Fruit fly (Drosophila melanogaster) whole organism, wandering third instar larva: Measurements from ENCODE around the gene Cdk12.

Experiments
- CG9705 ChIP-seq: fragments of 200-800 bp; sonication (Bioruptor generic); optimal IDR thresholded peaks from 2 replicates; lab custom pipeline; 2018; ENCODE audit warnings: missing biosample characterization, mild to moderate bottlenecking, missing genetic modification characterization
- CrebA ChIP-seq: fragments of 200-800 bp; sonication (Bioruptor generic); optimal IDR thresholded peaks from 2 replicates; lab custom pipeline; 2016; ENCODE audit warnings: missing biosample characterization, mild to moderate bottlenecking, missing genetic modification characterization, borderline replicate concordance
- Dfd ChIP-seq: fragments of >200 bp; optimal IDR thresholded peaks from 2 replicates; lab custom pipeline; 2017; ENCODE audit warnings: missing biosample characterization, missing genetic modification characterization
- Dif ChIP-seq: fragments of 200-275, 200-300 bp; sonication (Bioruptor generic); optimal IDR thresholded peaks from 2 replicates; lab custom pipeline; 2018; ENCODE audit warnings: missing biosample characterization, missing genetic modification characterization; ENCODE audit not compliant: partially characterized antibody
- GATAd ChIP-seq: sonication (Bioruptor generic); optimal IDR thresholded peaks from 2 replicates; lab custom pipeline; 2016; ENCODE audit warnings: missing biosample characterization, missing genetic modification characterization
- HLH106 ChIP-seq: fragments of 200-800 bp; optimal IDR thresholded peaks from 3 replicates; lab custom pipeline; 2019; ENCODE audit warnings: missing biosample characterization, mild to moderate bottlenecking, missing genetic modification characterization, moderate library complexity
- Hr78 ChIP-seq: fragments of >200 bp; optimal IDR thresholded peaks from 2 replicates; lab custom pipeline; 2017; ENCODE audit warnings: missing biosample characterization, missing genetic modification characterization
- Hr83 ChIP-seq: fragments of 200-300 bp; sonication (Bioruptor generic); optimal IDR thresholded peaks from 2 replicates; lab custom pipeline; 2016; ENCODE audit warnings: missing biosample characterization, mild to moderate bottlenecking, missing genetic modification characterization, moderate library complexity; ENCODE audit not compliant: poor library complexity, severe bottlenecking
- Jra ChIP-seq: sonication (Bioruptor generic); optimal IDR thresholded peaks from 2 replicates; lab custom pipeline; 2016; ENCODE audit warnings: missing biosample characterization, missing genetic modification characterization
- Mio ChIP-seq: sonication (Bioruptor generic); optimal IDR thresholded peaks from 2 replicates; lab custom pipeline; 2016; ENCODE audit warnings: missing biosample characterization, missing genetic modification characterization
- Myc ChIP-seq: fragments of >200 bp; optimal IDR thresholded peaks from 2 replicates; lab custom pipeline; 2017
- N ChIP-seq: fragments of >200 bp; optimal IDR thresholded peaks from 2 replicates; lab custom pipeline; 2018; ENCODE audit warnings: missing biosample characterization, missing external identifiers, missing genetic modification characterization
- OdsH ChIP-seq: fragments of 200-800 bp; sonication (Bioruptor generic); optimal IDR thresholded peaks from 2 replicates; lab custom pipeline; 2016; ENCODE audit warnings: missing biosample characterization, mild to moderate bottlenecking, missing genetic modification characterization
- Rel ChIP-seq, 2 experiments: fragments of 200-800 bp; sonication (Bioruptor generic) in 1 of 2; optimal IDR thresholded peaks; 2 replicates in 1 of 2; 3 replicates in 1 of 2; lab custom pipeline; 2016 to 2019; ENCODE audit warnings: mild to moderate bottlenecking in 2 of 2, missing biosample characterization in 2 of 2, missing genetic modification characterization in 2 of 2, moderate library complexity in 1 of 2
- Sp1 ChIP-seq: fragments of 200-800 bp; sonication (Bioruptor generic); optimal IDR thresholded peaks from 3 replicates; lab custom pipeline; 2019; ENCODE audit warnings: missing biosample characterization, mild to moderate bottlenecking, missing genetic modification characterization, moderate library complexity
- Vsx2 ChIP-seq: fragments of 200-300, 225-300 bp; sonication (Bioruptor generic); optimal IDR thresholded peaks from 2 replicates; lab custom pipeline; 2018; ENCODE audit warnings: missing biosample characterization, missing genetic modification characterization; ENCODE audit not compliant: partially characterized antibody
- br ChIP-seq: fragments of 200-800 bp; sonication (Bioruptor generic); optimal IDR thresholded peaks from 2 replicates; lab custom pipeline; 2016; ENCODE audit warnings: missing biosample characterization, missing genetic modification characterization
- brk ChIP-seq: fragments of 200-800 bp; sonication (Bioruptor generic); optimal IDR thresholded peaks from 2 replicates; lab custom pipeline; 2016; ENCODE audit warnings: missing biosample characterization, mild to moderate bottlenecking, missing genetic modification characterization
- dl ChIP-seq, 2 experiments: fragments of 175-275, 200-275 bp in 1 of 2; fragments of 200-275 bp in 1 of 2; sonication (Bioruptor generic); optimal IDR thresholded peaks; lab custom pipeline; 2018; ENCODE audit warnings: mild to moderate bottlenecking in 2 of 2, missing biosample characterization in 2 of 2, missing genetic modification characterization in 2 of 2, moderate library complexity in 2 of 2; ENCODE audit not compliant: partially characterized antibody in 2 of 2, insufficient read depth in 1 of 2
- dmrt93B ChIP-seq: fragments of 200-800 bp; sonication (Bioruptor generic); optimal IDR thresholded peaks from 2 replicates; lab custom pipeline; 2018; ENCODE audit warnings: missing biosample characterization, mild to moderate bottlenecking, missing genetic modification characterization
- dsf ChIP-seq: sonication (Bioruptor generic); optimal IDR thresholded peaks from 2 replicates; lab custom pipeline; 2016; ENCODE audit warnings: missing biosample characterization, missing genetic modification characterization, borderline replicate concordance
- ey ChIP-seq: fragments of 200-800 bp; sonication (Bioruptor generic); optimal IDR thresholded peaks from 2 replicates; lab custom pipeline; 2016; ENCODE audit warnings: missing biosample characterization, missing genetic modification characterization
- foxo ChIP-seq, 2 experiments: fragments of 200-800 bp; sonication (Bioruptor generic); optimal IDR thresholded peaks; 2 replicates in 1 of 2; 3 replicates in 1 of 2; lab custom pipeline; 2016 to 2017; ENCODE audit warnings: missing biosample characterization in 2 of 2, missing genetic modification characterization in 2 of 2
- fru ChIP-seq: fragments of 200-800 bp; sonication (Bioruptor generic); optimal IDR thresholded peaks from 3 replicates; lab custom pipeline; 2016; ENCODE audit warnings: missing biosample characterization, mild to moderate bottlenecking, missing genetic modification characterization
- h ChIP-seq: fragments of 200-800 bp; sonication (Bioruptor generic); optimal IDR thresholded peaks from 3 replicates; lab custom pipeline; 2016; ENCODE audit warnings: missing biosample characterization, mild to moderate bottlenecking, missing genetic modification characterization
- jim ChIP-seq: fragments of 175-275, 200-325 bp; sonication (Bioruptor generic); optimal IDR thresholded peaks from 2 replicates; lab custom pipeline; 2016; ENCODE audit warnings: missing biosample characterization, mild to moderate bottlenecking, missing genetic modification characterization
- pan ChIP-seq: fragments of >200 bp; optimal IDR thresholded peaks from 2 replicates; lab custom pipeline; 2017
- psq ChIP-seq: fragments of 200-800 bp; sonication (Bioruptor generic); optimal IDR thresholded peaks from 3 replicates; lab custom pipeline; 2017; ENCODE audit warnings: missing biosample characterization, mild to moderate bottlenecking, missing genetic modification characterization, moderate library complexity
- rgr ChIP-seq: fragments of 200-800 bp; sonication (Bioruptor generic); optimal IDR thresholded peaks from 3 replicates; lab custom pipeline; 2016; ENCODE audit warnings: missing biosample characterization, mild to moderate bottlenecking, missing genetic modification characterization
- sage ChIP-seq: fragments of 200-800 bp; sonication (Bioruptor generic); optimal IDR thresholded peaks from 2 replicates; lab custom pipeline; 2016; ENCODE audit warnings: missing biosample characterization, mild to moderate bottlenecking, missing genetic modification characterization
- sv ChIP-seq: fragments of 200-800 bp; sonication (Bioruptor generic); optimal IDR thresholded peaks from 3 replicates; lab custom pipeline; 2016; ENCODE audit warnings: missing biosample characterization, missing genetic modification characterization
- tai ChIP-seq: sonication (Bioruptor generic); optimal IDR thresholded peaks from 2 replicates; lab custom pipeline; 2016; ENCODE audit warnings: missing biosample characterization, missing genetic modification characterization
- usp ChIP-seq: fragments of >200 bp; optimal IDR thresholded peaks from 2 replicates; lab custom pipeline; 2017; ENCODE audit warnings: missing biosample characterization, missing genetic modification characterization
- woc ChIP-seq: sonication (Bioruptor generic); optimal IDR thresholded peaks from 2 replicates; lab custom pipeline; 2016; ENCODE audit warnings: missing biosample characterization, mild to moderate bottlenecking, missing genetic modification characterization

The Cdk12 gene

DNA sequence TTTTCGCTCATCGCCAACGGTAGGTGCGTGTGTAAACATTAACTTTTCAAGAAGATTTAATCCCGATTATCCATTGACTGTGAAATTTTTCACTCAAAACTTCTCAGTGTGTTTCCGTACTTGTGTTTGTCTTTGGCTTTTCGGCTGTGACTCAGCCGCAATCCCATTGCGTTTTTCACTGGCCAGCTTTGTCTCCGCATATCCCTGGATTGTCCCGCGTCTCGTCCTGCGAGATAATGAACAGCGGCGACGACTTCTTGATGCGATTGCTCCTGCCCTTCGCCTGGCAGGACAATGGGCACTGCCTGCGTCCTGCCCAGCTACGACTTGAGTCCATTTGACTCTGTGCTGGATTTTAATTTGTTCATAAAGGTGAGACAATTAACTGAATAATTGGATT lies 34.0 kb upstream of the Cdk12 start:
- TF ChIP-seq Hr83 (GFP tag; lab: Kevin White, UChicago) (no peak), Vsx2 (no peak), br (GFP tag; lab: Kevin White, UChicago) (no peak), sv (GFP tag; lab: Kevin White, UChicago) (no peak), ey (GFP tag; lab: Kevin White, UChicago) (no peak), h (GFP tag; lab: Kevin White, UChicago) (no peak), sage (no peak), Mio (GFP tag; lab: Kevin White, UChicago) (no peak)
- TF ChIP-seq, all 38 proteins: peak for 0

DNA sequence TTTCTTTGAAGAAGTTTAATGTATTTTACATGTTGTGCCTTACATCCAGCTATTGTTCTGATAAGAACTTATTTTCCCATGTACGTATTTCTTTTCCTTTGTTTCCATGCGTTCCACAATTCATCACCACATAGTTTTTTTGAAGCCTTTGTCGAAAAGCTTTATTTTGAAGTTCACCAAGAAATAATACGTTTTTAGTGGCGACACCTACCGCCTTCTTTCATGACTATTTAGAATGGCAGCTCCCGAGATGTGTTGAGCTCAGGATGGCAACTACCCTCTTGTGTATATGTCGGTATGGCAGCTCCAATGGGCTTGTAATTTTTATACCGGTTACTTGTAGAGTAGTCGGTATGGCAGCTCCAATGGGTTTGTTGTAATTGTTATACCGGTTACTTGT lies 32.3 kb upstream of the Cdk12 start:
- TF ChIP-seq psq (GFP tag; lab: Kevin White, UChicago) (peak; percentile 2), Myc (lab: Kevin White, UChicago) (peak; percentile 98), ey (GFP tag; lab: Kevin White, UChicago) (no peak)

DNA sequence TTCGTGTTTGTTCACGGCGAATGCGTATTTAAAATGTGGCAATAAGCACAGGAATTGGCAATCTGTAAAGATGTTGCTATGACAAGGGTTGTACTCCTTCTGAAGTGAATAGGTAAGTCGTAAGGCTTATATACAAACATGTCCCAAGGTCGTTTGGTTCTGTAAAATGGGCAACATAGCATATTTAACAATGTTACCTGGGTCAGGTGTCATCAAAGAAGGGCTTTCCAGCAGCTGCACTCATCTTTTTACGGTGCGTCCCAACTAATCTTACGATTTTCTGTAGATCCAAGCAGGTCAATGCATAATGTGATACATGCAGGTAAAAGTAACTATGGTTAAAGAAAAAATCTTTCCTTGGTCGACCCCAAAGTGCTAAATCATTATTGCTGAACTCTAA lies 25.6 kb upstream of the Cdk12 start, which contains the start of gene Neu2:
Gene Neu2, minus strand, starts transcription at position 101 of the 400 bp plus-strand sequence.
- TF ChIP-seq rgr (no peak), woc (GFP tag; lab: Kevin White, UChicago) (no peak), psq (GFP tag; lab: Kevin White, UChicago) (no peak), Mio (GFP tag; lab: Kevin White, UChicago) (no peak), sage (no peak), OdsH (GFP tag; lab: Kevin White, UChicago) (no peak), br (GFP tag; lab: Kevin White, UChicago) (no peak), Jra (GFP tag; lab: Kevin White, UChicago) (no peak), HLH106 (tag; lab: Kevin White, UChicago) (no peak), sv (GFP tag; lab: Kevin White, UChicago) (no peak), Hr78 (GFP tag; lab: Kevin White, UChicago) (no peak), GATAd (GFP tag; lab: Kevin White, UChicago) (no peak), Vsx2 (no peak), CG9705 (GFP tag; lab: Kevin White, UChicago) (no peak)

DNA sequence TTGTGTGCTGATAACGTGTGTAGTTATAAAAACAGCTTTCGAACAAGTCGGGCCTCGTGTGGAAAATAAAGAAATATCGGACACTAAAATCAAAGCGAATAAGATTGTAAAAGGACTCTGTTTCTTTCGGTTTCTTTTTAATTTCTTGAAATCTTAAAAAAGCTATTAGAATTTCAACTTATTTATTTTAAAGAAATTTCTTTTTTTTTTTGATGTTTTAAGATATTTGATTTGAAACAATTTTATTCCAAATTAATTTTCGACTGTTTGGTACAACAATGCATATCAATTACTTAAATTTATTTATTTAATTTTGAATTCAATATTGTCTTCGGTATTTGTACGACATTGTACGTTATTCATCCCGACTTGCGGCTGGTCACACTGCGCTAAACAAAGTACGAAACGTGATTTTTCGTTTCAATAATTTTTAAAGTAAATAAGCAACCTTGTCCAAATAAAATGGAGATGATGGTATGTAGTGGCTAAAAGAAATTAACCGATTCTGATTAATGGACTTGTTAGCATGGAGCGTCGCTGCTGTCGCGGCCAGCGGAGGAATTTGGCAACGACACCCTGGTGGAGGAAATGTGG lies 23.3 kb upstream of the Cdk12 start, which contains the start of the genes CG7202 and CG7519:
Gene CG7202, minus strand, starts transcription at position 51 of the 594 bp plus-strand sequence.
Gene CG7519, plus strand, starts transcription at position 361 of the 594 bp plus-strand sequence.
- TF ChIP-seq Vsx2 (peak; percentile 11), Mio (GFP tag; lab: Kevin White, UChicago) (no peak)

DNA sequence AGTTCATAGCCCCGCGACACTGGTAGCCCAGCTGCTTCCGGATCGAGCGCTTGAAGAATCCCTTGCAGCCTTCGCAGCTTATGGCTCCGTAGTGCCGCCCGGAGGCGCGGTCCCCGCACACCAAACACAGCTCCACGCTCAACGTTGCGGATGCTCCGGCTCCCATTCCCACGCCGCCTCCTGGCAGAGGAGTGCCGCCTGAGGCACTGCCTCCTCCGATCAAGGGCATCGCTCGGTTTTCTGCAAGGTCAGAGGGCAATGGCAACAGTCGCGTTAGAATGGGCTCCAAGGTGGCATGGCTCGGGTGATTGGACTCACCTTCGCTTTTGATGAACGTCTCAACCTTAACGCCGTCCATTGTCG lies 19.6 kb upstream of the Cdk12 start:
- TF ChIP-seq Hr78 (GFP tag; lab: Kevin White, UChicago), result no peak
- no peak for TF ChIP-seq fru (GFP tag; lab: Kevin White, UChicago)
- TF ChIP-seq ey (GFP tag; lab: Kevin White, UChicago), result no peak

DNA sequence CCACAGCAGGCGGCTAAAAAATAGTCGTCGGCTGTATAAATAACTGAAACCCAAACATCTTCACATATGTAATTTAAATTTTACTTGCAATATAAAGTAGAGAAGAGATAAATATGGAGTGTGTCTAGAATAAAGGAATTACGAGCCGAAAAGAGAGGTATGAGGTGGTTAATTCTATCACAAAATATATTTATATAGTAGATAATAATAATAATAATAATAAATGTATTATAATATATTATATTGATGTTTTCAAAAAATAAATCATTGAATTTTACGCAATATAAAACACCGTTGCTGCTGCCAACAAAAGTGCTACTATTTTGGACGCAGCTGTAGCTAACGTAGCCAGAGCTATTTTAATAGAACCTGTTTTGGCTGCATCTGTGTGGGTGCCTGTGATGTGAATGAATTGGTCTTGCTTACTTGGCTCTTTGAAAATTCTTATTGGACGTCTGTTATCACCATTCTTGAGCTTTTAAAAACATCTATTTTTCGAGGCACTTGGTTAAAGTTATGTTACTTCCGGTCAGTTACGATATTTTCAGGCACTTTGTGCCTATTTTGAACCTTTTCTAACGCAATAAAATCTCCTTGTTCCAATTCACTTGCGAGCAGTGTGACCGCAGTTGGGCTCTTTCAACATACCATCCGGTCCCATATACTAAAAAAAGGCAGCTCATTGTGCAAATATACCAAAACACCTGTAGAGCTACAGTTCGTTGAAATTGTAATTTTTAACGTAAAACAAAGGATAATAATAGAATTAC lies 19.1 kb upstream of the Cdk12 start, which contains the start of gene Hr78:
Gene Hr78, minus strand, starts transcription at position 630 of the 770 bp plus-strand sequence.
- no peak for TF ChIP-seq dl (GFP tag; optimal IDR thresholded peaks at IDR 0.05; lab: Kevin White, UChicago; ENCODE audit: insufficient read depth in 1 of 2, partially characterized antibody in 2 of 2)
- peak; percentile 84 for TF ChIP-seq Hr83 (GFP tag; lab: Kevin White, UChicago)
- TF ChIP-seq Jra (GFP tag; lab: Kevin White, UChicago), result peak; percentile 19
- TF ChIP-seq Sp1 (GFP tag; lab: Kevin White, UChicago), result peak; percentile 74
- peak; percentile 42 for TF ChIP-seq woc (GFP tag; lab: Kevin White, UChicago)
- TF ChIP-seq usp, result no peak
- TF ChIP-seq N, result no peak
- TF ChIP-seq jim, result no peak
- peak; percentile 46 for TF ChIP-seq brk
- TF ChIP-seq tai (GFP tag; lab: Kevin White, UChicago), result no peak
- TF ChIP-seq dmrt93B (GFP tag; lab: Kevin White, UChicago), result peak; percentile 63
- TF ChIP-seq HLH106 (tag; lab: Kevin White, UChicago), result peak; percentile 78
- peak; percentile 6 for TF ChIP-seq dsf (GFP tag; lab: Kevin White, UChicago)
- TF ChIP-seq sv (GFP tag; lab: Kevin White, UChicago), result no peak
- TF ChIP-seq pan (lab: Kevin White, UChicago), result no peak
- no peak for TF ChIP-seq Mio (GFP tag; lab: Kevin White, UChicago)
- no peak for TF ChIP-seq GATAd (GFP tag; lab: Kevin White, UChicago)
- peak; percentile 79 for TF ChIP-seq sage
- peak in 1 of 2 experiments; percentile 76 for TF ChIP-seq foxo (GFP tag; optimal IDR thresholded peaks at IDR 0.05; lab: Kevin White, UChicago)
- TF ChIP-seq CrebA (GFP tag; lab: Kevin White, UChicago), result no peak
- TF ChIP-seq h (GFP tag; lab: Kevin White, UChicago), result peak; percentile 40
- TF ChIP-seq Rel (GFP tag; optimal IDR thresholded peaks at IDR 0.05; lab: Kevin White, UChicago), result peak; percentile 5
- TF ChIP-seq Rel (tag; optimal IDR thresholded peaks at IDR 0.05; lab: Kevin White, UChicago), result peak; percentile 14
- no peak for TF ChIP-seq Dfd (GFP tag; lab: Kevin White, UChicago)
- peak; percentile 77 for TF ChIP-seq psq (GFP tag; lab: Kevin White, UChicago)
- TF ChIP-seq rgr, result peak; percentile 74
- TF ChIP-seq Dif (GFP tag; lab: Kevin White, UChicago), result peak; percentile 4
